Fruit fly (Drosophila melanogaster): Measurements from ENCODE around the gene Bgb.

Bgb gene

dm6 chr3L:1639185-1639812, at the start of gene Bgb, which contains the start of gene Mettl2:
TSS of gene Bgb (plus strand) at chr3L:1639711.
TSS of gene Mettl2 (minus strand) at chr3L:1639235.
- TF ChIP-seq pan (optimal IDR thresholded peaks at IDR 0.05): no peak
- TF ChIP-seq CG8478 (optimal IDR thresholded peaks at IDR 0.05): no peak
- TF ChIP-seq EcR (GFP tag; optimal IDR thresholded peaks at IDR 0.05): no peak

- TF ChIP-seq usp (GFP tag; optimal IDR thresholded peaks at IDR 0.05) (no peak), EcR (GFP tag; optimal IDR thresholded peaks at IDR 0.05) (no peak), CG8478 (optimal IDR thresholded peaks at IDR 0.05) (no peak), Dll (optimal IDR thresholded peaks at IDR 0.05) (no peak), psq (optimal IDR thresholded peaks at IDR 0.05) (no peak), pan (optimal IDR thresholded peaks at IDR 0.05) (no peak)
Measured at dm6 chr3L:1590194-1590593, 49.3 kb upstream of the Bgb start.

dm6 chr3L:1591692-1592371, 47.7 kb upstream of the Bgb start:
- TF ChIP-seq CG8478 (optimal IDR thresholded peaks at IDR 0.05) (no peak), pan (optimal IDR thresholded peaks at IDR 0.05) (no peak), usp (GFP tag; optimal IDR thresholded peaks at IDR 0.05) (no peak), EcR (GFP tag; optimal IDR thresholded peaks at IDR 0.05) (no peak), Dll (optimal IDR thresholded peaks at IDR 0.05) (no peak), psq (optimal IDR thresholded peaks at IDR 0.05) (no peak)

- TF ChIP-seq usp (GFP tag; optimal IDR thresholded peaks at IDR 0.05) (no peak), EcR (GFP tag; optimal IDR thresholded peaks at IDR 0.05) (no peak)
Measured at dm6 chr3L:1592822-1593452, 46.6 kb upstream of the Bgb start.

dm6 chr3L:1602064-1602832, 37.3 kb upstream of the Bgb start, which contains the start of gene CG12104:
TSS of gene CG12104 (minus strand) at chr3L:1602674.
- TF ChIP-seq pan (optimal IDR thresholded peaks at IDR 0.05) (no peak), CG8478 (optimal IDR thresholded peaks at IDR 0.05) (no peak), usp (GFP tag; optimal IDR thresholded peaks at IDR 0.05) (no peak), psq (optimal IDR thresholded peaks at IDR 0.05) (no peak), Dll (optimal IDR thresholded peaks at IDR 0.05) (no peak)

dm6 chr3L:1602833-1603128, 36.7 kb upstream of the Bgb start, which contains the start of the genes CG18170 and CG33791:
TSS of gene CG18170 (plus strand) at chr3L:1602954.
TSS of gene CG33791 (plus strand) at chr3L:1602954.
- TF ChIP-seq CG8478 (optimal IDR thresholded peaks at IDR 0.05) (no peak), usp (GFP tag; optimal IDR thresholded peaks at IDR 0.05) (no peak), psq (optimal IDR thresholded peaks at IDR 0.05) (no peak), EcR (GFP tag; optimal IDR thresholded peaks at IDR 0.05) (no peak), pan (optimal IDR thresholded peaks at IDR 0.05) (no peak), Dll (optimal IDR thresholded peaks at IDR 0.05) (no peak)

dm6 chr3L:1609611-1610010, 29.9 kb upstream of the Bgb start:
- TF ChIP-seq psq (optimal IDR thresholded peaks at IDR 0.05) (no peak), Dll (optimal IDR thresholded peaks at IDR 0.05) (no peak), CG8478 (optimal IDR thresholded peaks at IDR 0.05) (no peak), usp (GFP tag; optimal IDR thresholded peaks at IDR 0.05) (no peak), pan (optimal IDR thresholded peaks at IDR 0.05) (no peak), EcR (GFP tag; optimal IDR thresholded peaks at IDR 0.05) (no peak)

- no peak for TF ChIP-seq Dll (optimal IDR thresholded peaks at IDR 0.05)
- no peak for TF ChIP-seq usp (GFP tag; optimal IDR thresholded peaks at IDR 0.05)
Measured at dm6 chr3L:1614465-1615084, 24.9 kb upstream of the Bgb start.

- TF ChIP-seq EcR (GFP tag; optimal IDR thresholded peaks at IDR 0.05) (no peak), usp (GFP tag; optimal IDR thresholded peaks at IDR 0.05) (no peak), pan (optimal IDR thresholded peaks at IDR 0.05) (no peak), CG8478 (optimal IDR thresholded peaks at IDR 0.05) (no peak), psq (optimal IDR thresholded peaks at IDR 0.05) (no peak), Dll (optimal IDR thresholded peaks at IDR 0.05) (no peak)
Measured at dm6 chr3L:1615701-1616100, 23.8 kb upstream of the Bgb start, which contains the start of gene CG12105. TSS of gene CG12105 (minus strand) at chr3L:1615801.

dm6 chr3L:1618116-1618727, 21.3 kb upstream of the Bgb start, which contains the start of the genes CG13926, ABCB7 and CG33230:
TSS of gene CG13926 (minus strand) at chr3L:1618158.
TSS of gene ABCB7 (plus strand) at chr3L:1618414.
TSS of gene CG33230 (plus strand) at chr3L:1618414.
- TF ChIP-seq usp (GFP tag; optimal IDR thresholded peaks at IDR 0.05) (no peak), pan (optimal IDR thresholded peaks at IDR 0.05) (no peak), psq (optimal IDR thresholded peaks at IDR 0.05) (no peak), CG8478 (optimal IDR thresholded peaks at IDR 0.05) (no peak), Dll (optimal IDR thresholded peaks at IDR 0.05) (no peak), EcR (GFP tag; optimal IDR thresholded peaks at IDR 0.05) (no peak)

- no peak for TF ChIP-seq Dll (optimal IDR thresholded peaks at IDR 0.05)
- no peak for TF ChIP-seq pan (optimal IDR thresholded peaks at IDR 0.05)
- no peak for TF ChIP-seq EcR (GFP tag; optimal IDR thresholded peaks at IDR 0.05)
- no peak for TF ChIP-seq CG8478 (optimal IDR thresholded peaks at IDR 0.05)
Measured at dm6 chr3L:1626924-1627323, 12.6 kb upstream of the Bgb start.
